Fruit fly (Drosophila melanogaster) whole organism, prepupa: Measurements from ENCODE around the gene Wdr59.

Experiments used
- CG8319 ChIP-seq: fragments of 200-800 bp; sonication (Bioruptor generic); optimal IDR thresholded peaks from 3 replicates; lab custom pipeline; 2016; ENCODE audit warnings: missing biosample characterization, missing genetic modification characterization
- pdm3 ChIP-seq: fragments of 200-800 bp; sonication (Bioruptor generic); optimal IDR thresholded peaks from 3 replicates; lab custom pipeline; 2016; ENCODE audit warnings: missing biosample characterization, missing genetic modification characterization

DNA sequence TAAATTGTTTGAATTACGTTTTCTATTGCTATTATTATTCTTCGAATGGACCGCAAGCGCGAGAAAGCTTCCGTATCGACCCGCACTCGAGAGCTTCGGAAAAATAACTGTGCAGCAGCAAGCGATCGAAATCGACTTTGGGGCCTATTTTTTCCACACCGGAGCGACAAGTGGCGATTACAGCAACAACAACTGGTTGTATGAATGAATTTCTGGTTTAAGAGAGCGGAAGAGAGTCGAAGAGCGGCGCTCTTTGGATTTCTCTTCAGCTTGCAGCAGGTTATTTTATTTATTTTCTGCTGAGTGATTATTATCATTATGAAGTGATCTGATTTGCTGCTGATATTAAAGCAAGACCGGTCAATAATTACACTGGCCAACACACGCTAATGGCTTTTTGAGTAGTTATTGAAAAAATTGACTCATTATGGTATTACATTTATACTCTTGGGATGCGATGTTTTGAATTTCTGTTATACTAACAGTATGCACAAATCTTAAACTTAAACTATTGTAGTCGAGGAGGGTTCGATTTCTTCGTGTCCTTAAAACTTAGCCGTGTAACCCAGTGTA lies 24.3 kb upstream of the Wdr59 start, which contains the start of gene Samuel:
- TF ChIP-seq pdm3 (GFP tag; lab: Kevin White, UChicago) (peak; percentile 49), CG8319 (no peak)
